Worm (Caenorhabditis elegans) whole organism, early embryonic: ENCODE measurements around the gene F59A1.13.

Experiments
- B0310.2 ChIP-seq: sonication (generic microtip); optimal IDR thresholded peaks from 2 replicates; lab custom pipeline; 2016; ENCODE audit warnings: mild to moderate bottlenecking, missing genetic modification characterization, missing compliant biosample characterization
- F13C5.2 ChIP-seq: sonication (generic microtip); optimal IDR thresholded peaks from 2 replicates; lab custom pipeline; 2017; ENCODE audit warnings: mild to moderate bottlenecking, missing genetic modification characterization, inconsistent platforms, missing compliant biosample characterization
- aly-1 ChIP-seq: sonication (generic microtip); optimal IDR thresholded peaks from 2 replicates; lab custom pipeline; 2016; ENCODE audit warnings: missing genetic modification characterization, missing compliant biosample characterization
- ama-1 ChIP-seq: fragments of 150-350 bp; optimal IDR thresholded peaks from 2 replicates; lab custom pipeline; 2014
- ceh-13 ChIP-seq: fragments of 200-800 bp; sonication (Bioruptor generic); optimal IDR thresholded peaks from 2 replicates; lab custom pipeline; 2018; ENCODE audit warnings: mild to moderate bottlenecking, missing genetic modification characterization, missing compliant biosample characterization
- ceh-36 ChIP-seq: sonication (generic microtip); optimal IDR thresholded peaks from 2 replicates; lab custom pipeline; 2016; ENCODE audit warnings: missing genetic modification characterization, inconsistent platforms, missing compliant biosample characterization
- ets-7 ChIP-seq: sonication (generic microtip); optimal IDR thresholded peaks from 2 replicates; lab custom pipeline; 2016; ENCODE audit warnings: missing genotype, missing genetic modification characterization, missing compliant biosample characterization
- flt-1 ChIP-seq: fragments of 200-800 bp; sonication (Bioruptor generic); IDR thresholded peaks from 2 replicates; pipeline ENCODE4 v1.3.6; 2022; ENCODE audit warnings: missing genetic modification characterization, missing compliant biosample characterization
- hmbx-1 ChIP-seq: sonication (generic microtip); optimal IDR thresholded peaks from 2 replicates; lab custom pipeline; 2016; ENCODE audit warnings: mild to moderate bottlenecking, missing genetic modification characterization, missing compliant biosample characterization
- hmg-4 ChIP-seq: fragments of 200-800 bp; sonication (Bioruptor generic); optimal IDR thresholded peaks from 2 replicates; lab custom pipeline; 2018; ENCODE audit warnings: mild to moderate bottlenecking, missing genetic modification characterization, missing compliant biosample characterization
- hnd-1 ChIP-seq: sonication (generic microtip); optimal IDR thresholded peaks from 2 replicates; lab custom pipeline; 2016; ENCODE audit warnings: missing genetic modification characterization, missing compliant biosample characterization
- pes-1 ChIP-seq: fragments of 200-800 bp; sonication (Bioruptor generic); IDR thresholded peaks from 2 replicates; pipeline ENCODE4 v1.3.6; 2022; ENCODE audit warnings: missing genetic modification reagents, missing genetic modification characterization, missing compliant biosample characterization
- scrt-1 ChIP-seq: fragments of 200-800 bp; sonication (Bioruptor generic); IDR thresholded peaks from 2 replicates; pipeline ENCODE4 v1.3.6; 2022; ENCODE audit warnings: missing genetic modification characterization, missing compliant biosample characterization
- sea-1 ChIP-seq: fragments of 200-800 bp; sonication (Bioruptor generic); conservative IDR thresholded peaks from 2 replicates; pipeline ENCODE4 v1.3.6; 2022; ENCODE audit warnings: missing genetic modification characterization, missing compliant biosample characterization
- tbx-11 ChIP-seq: fragments of 200-800 bp; sonication (Bioruptor generic); IDR thresholded peaks from 2 replicates; pipeline ENCODE4 v1.3.6; 2022; ENCODE audit warnings: missing genetic modification characterization, missing compliant biosample characterization
- tbx-37 ChIP-seq: fragments of 200-800 bp; sonication (Bioruptor generic); conservative IDR thresholded peaks from 2 replicates; pipeline ENCODE4 v1.3.6; 2022; ENCODE audit warnings: missing genetic modification reagents, missing genetic modification characterization, missing compliant biosample characterization
- tra-4 ChIP-seq: sonication (generic microtip); optimal IDR thresholded peaks from 2 replicates; lab custom pipeline; 2017; ENCODE audit warnings: missing genetic modification characterization, missing compliant biosample characterization

The F59A1.13 gene

ce11 chrV:17705814-17706213 is 15.0 kb upstream of the F59A1.13 start, which contains the start of gene W06D12.6:
Gene W06D12.6 (plus strand): TSS chrV:17706114.
- TF ChIP-seq hmbx-1 (tag; lab: Kevin White, UChicago) = no peak
- TF ChIP-seq ama-1 (lab: Kevin White, UChicago) = no peak
- TF ChIP-seq scrt-1 (GFP tag; lab: Robert Waterston, UW) = no peak
- no peak for TF ChIP-seq B0310.2 (tag; lab: Kevin White, UChicago)
- TF ChIP-seq tra-4 (tag; lab: Kevin White, UChicago) = no peak
- TF ChIP-seq pes-1 = no peak
- no peak for TF ChIP-seq ceh-13 (GFP tag; lab: Kevin White, UChicago)
- no peak for TF ChIP-seq tbx-37 (GFP tag; lab: Robert Waterston, UW)
- no peak for TF ChIP-seq ceh-36 (tag; lab: Kevin White, UChicago)
- TF ChIP-seq F13C5.2 (tag; lab: Kevin White, UChicago) = no peak
- TF ChIP-seq tbx-11 (GFP tag; lab: Robert Waterston, UW) = no peak
- TF ChIP-seq aly-1 (tag; lab: Kevin White, UChicago) = no peak
- TF ChIP-seq hnd-1 (tag; lab: Kevin White, UChicago) = no peak
- no peak for TF ChIP-seq ets-7
- no peak for TF ChIP-seq flt-1 (GFP tag; lab: Robert Waterston, UW)
- TF ChIP-seq sea-1 (GFP tag; lab: Robert Waterston, UW) = no peak

ce11 chrV:17700728-17701262 is 10.0 kb upstream of the F59A1.13 start, which contains the start of the genes Y26G10.5 and srh-32:
Gene Y26G10.5 (minus strand): TSS chrV:17700828.
Gene srh-32 (plus strand): TSS chrV:17701212.
- TF ChIP-seq sea-1 (GFP tag; lab: Robert Waterston, UW) (no peak), tra-4 (tag; lab: Kevin White, UChicago) (no peak), ceh-36 (tag; lab: Kevin White, UChicago) (no peak), aly-1 (tag; lab: Kevin White, UChicago) (no peak), ama-1 (lab: Kevin White, UChicago) (no peak), tbx-37 (GFP tag; lab: Robert Waterston, UW) (no peak), pes-1 (no peak), F13C5.2 (tag; lab: Kevin White, UChicago) (no peak), hmg-4 (GFP tag; lab: Kevin White, UChicago) (no peak), scrt-1 (GFP tag; lab: Robert Waterston, UW) (no peak)

ce11 chrV:17699659-17700058 is 8.8 kb upstream of the F59A1.13 start, which contains the start of gene Y26G10.6:
Gene Y26G10.6 (plus strand): TSS chrV:17699959.
- TF ChIP-seq hmbx-1 (tag; lab: Kevin White, UChicago) (no peak), ceh-36 (tag; lab: Kevin White, UChicago) (no peak), sea-1 (GFP tag; lab: Robert Waterston, UW) (no peak), tbx-11 (GFP tag; lab: Robert Waterston, UW) (no peak), pes-1 (no peak), B0310.2 (tag; lab: Kevin White, UChicago) (no peak), aly-1 (tag; lab: Kevin White, UChicago) (no peak), tra-4 (tag; lab: Kevin White, UChicago) (no peak), hnd-1 (tag; lab: Kevin White, UChicago) (no peak), F13C5.2 (tag; lab: Kevin White, UChicago) (no peak), ceh-13 (GFP tag; lab: Kevin White, UChicago) (no peak), scrt-1 (GFP tag; lab: Robert Waterston, UW) (no peak), ets-7 (no peak), ama-1 (lab: Kevin White, UChicago) (no peak), tbx-37 (GFP tag; lab: Robert Waterston, UW) (no peak), flt-1 (GFP tag; lab: Robert Waterston, UW) (no peak), hmg-4 (GFP tag; lab: Kevin White, UChicago) (no peak)

DNA sequence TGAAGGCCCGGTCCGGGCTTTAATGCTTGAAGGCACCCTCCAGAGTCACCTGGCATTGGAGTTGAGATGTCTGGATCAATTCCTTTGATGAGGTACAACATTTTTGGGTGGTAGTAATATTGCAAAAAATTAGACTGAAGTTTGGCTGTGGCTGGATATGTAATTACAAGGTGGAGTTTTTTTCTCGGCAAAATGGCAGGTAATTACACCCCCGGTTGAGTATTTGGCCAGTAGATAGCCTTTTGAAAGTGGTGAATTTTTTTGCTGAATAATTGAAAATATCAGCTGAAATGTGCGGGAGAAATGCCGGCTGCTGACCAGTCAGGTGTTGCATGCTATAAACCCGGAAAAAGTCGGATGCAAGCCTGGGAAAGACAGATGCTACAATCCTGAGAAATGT is 8.3 kb upstream of the F59A1.13 start, which contains the start of gene Y26G10.4:
Gene Y26G10.4 (minus strand): TSS at position 101 of the 400 bp plus-strand sequence.
- TF ChIP-seq ets-7 = no peak
- no peak for TF ChIP-seq scrt-1 (GFP tag; lab: Robert Waterston, UW)

DNA sequence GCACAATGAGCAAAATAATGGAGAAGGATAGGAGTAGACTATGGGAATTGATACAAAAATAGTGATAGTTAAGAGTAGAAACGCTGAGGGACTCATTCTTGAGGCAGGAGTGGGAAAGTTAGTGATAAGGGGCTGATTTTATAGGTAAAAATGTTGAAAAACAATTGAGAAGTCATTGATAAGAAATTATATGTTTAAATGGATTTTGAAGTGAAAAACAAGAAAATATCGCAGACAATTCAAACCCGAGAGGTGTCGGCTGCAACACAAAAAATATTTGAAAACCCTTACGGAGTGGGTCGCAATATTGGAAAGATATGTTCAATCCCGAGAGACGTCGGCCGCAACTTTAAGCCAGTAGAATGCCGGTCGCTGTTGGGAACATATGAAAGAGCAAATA is 5.9 kb upstream of the F59A1.13 start, which contains the start of gene spp-29:
Gene spp-29 (minus strand): TSS at position 101 of the 400 bp plus-strand sequence.
- TF ChIP-seq F13C5.2 (tag; lab: Kevin White, UChicago) = no peak
- no peak for TF ChIP-seq pes-1
- TF ChIP-seq scrt-1 (GFP tag; lab: Robert Waterston, UW) = no peak
- no peak for TF ChIP-seq hmbx-1 (tag; lab: Kevin White, UChicago)
- TF ChIP-seq ceh-36 (tag; lab: Kevin White, UChicago) = no peak
- TF ChIP-seq tbx-11 (GFP tag; lab: Robert Waterston, UW) = no peak
- no peak for TF ChIP-seq hmg-4 (GFP tag; lab: Kevin White, UChicago)
- no peak for TF ChIP-seq ceh-13 (GFP tag; lab: Kevin White, UChicago)
- no peak for TF ChIP-seq ets-7
- no peak for TF ChIP-seq hnd-1 (tag; lab: Kevin White, UChicago)
- no peak for TF ChIP-seq B0310.2 (tag; lab: Kevin White, UChicago)
- no peak for TF ChIP-seq tbx-37 (GFP tag; lab: Robert Waterston, UW)
- no peak for TF ChIP-seq aly-1 (tag; lab: Kevin White, UChicago)

DNA sequence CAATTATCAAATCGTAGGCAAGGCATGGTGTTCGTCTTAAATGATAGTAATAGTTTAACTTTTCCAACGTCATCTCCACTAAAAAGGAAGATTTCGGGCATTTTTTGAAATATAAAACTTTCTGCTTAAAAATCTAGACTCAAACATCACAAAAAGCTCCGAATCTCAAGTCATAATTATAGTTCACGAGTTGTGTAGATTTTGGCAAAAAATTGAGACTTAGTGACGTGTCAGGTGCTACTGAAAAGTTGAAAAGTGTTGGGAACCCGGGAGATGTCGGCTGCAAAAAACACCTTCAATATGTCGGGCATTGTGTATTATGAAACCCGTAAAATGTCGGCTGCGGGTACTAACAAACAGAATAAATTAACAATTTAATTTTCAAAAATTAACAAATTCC is 5.0 kb upstream of the F59A1.13 start, which contains the start of gene Y26G10.1:
Gene Y26G10.1 (minus strand): TSS at position 101 of the 400 bp plus-strand sequence.
- TF ChIP-seq hmbx-1 (tag; lab: Kevin White, UChicago) (no peak), F13C5.2 (tag; lab: Kevin White, UChicago) (no peak), tbx-11 (GFP tag; lab: Robert Waterston, UW) (no peak), pes-1 (no peak), B0310.2 (tag; lab: Kevin White, UChicago) (no peak), hmg-4 (GFP tag; lab: Kevin White, UChicago) (no peak), ceh-13 (GFP tag; lab: Kevin White, UChicago) (no peak), aly-1 (tag; lab: Kevin White, UChicago) (no peak), ets-7 (no peak), hnd-1 (tag; lab: Kevin White, UChicago) (no peak), ama-1 (lab: Kevin White, UChicago) (no peak), tra-4 (tag; lab: Kevin White, UChicago) (no peak), ceh-36 (tag; lab: Kevin White, UChicago) (no peak), scrt-1 (GFP tag; lab: Robert Waterston, UW) (no peak), flt-1 (GFP tag; lab: Robert Waterston, UW) (no peak), sea-1 (GFP tag; lab: Robert Waterston, UW) (no peak), tbx-37 (GFP tag; lab: Robert Waterston, UW) (no peak)
